Fruit fly (Drosophila melanogaster): Measurements from ENCODE around the gene ssp3.

DNA sequence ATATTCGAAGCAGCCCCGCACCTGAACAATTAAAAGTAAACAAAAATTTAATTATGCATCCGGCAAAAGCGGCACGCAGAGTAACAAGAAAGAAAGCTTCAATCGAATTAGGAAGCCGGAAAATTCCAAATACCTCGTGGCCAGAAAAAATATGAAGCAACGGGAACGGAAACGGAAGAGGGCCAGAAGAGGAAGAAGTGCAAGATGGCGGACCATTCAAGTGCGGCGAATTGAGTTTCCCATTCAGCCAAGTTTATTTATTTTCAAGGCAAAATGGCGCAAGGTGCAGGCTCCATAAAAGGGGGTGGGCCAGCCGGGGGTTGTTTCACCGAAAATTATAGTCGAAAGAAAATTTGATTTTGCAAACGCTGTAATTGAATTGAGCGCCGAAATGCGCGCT is 9.2 kb downstream of the ssp3 start:
- no peak for TF ChIP-seq OdsH (GFP tag; optimal IDR thresholded peaks at IDR 0.05)
- no peak for TF ChIP-seq Gug (GFP tag; IDR thresholded peaks at IDR 0.05)
- no peak for TF ChIP-seq CG9139 (GFP tag; optimal IDR thresholded peaks at IDR 0.05)
- no peak for TF ChIP-seq CG6163 (GFP tag; IDR thresholded peaks at IDR 0.05)
- no peak for TF ChIP-seq esn (GFP tag; optimal IDR thresholded peaks at IDR 0.05)
- TF ChIP-seq CG8319 (GFP tag; optimal IDR thresholded peaks at IDR 0.05), result no peak
- TF ChIP-seq CG6854 (GFP tag; optimal IDR thresholded peaks at IDR 0.05), result no peak
